Worm (Caenorhabditis elegans) whole organism, L3 larva: ENCODE results near the gene asp-19.

Experiments
- R02D3.7 ChIP-seq: fragments of 150-350 bp; optimal IDR thresholded peaks from 2 replicates; lab custom pipeline; 2014; ENCODE audit warnings: missing biosample characterization, missing genetic modification characterization
- ZK546.5 ChIP-seq: sonication (generic microtip); optimal IDR thresholded peaks from 2 replicates; lab custom pipeline; 2017; ENCODE audit warnings: missing biosample characterization, missing genetic modification characterization
- aly-2 ChIP-seq: fragments of 150-350 bp; optimal IDR thresholded peaks from 2 replicates; lab custom pipeline; 2014; ENCODE audit warnings: missing biosample characterization, missing genetic modification characterization
- ama-1 ChIP-seq: fragments of 150-350 bp; optimal IDR thresholded peaks from 2 replicates; lab custom pipeline; 2018
- ceh-16 ChIP-seq: sonication (generic microtip); optimal IDR thresholded peaks from 2 replicates; lab custom pipeline; 2017; ENCODE audit warnings: missing biosample characterization, missing genetic modification characterization
- ceh-28 ChIP-seq: fragments of 150-350 bp; optimal IDR thresholded peaks from 2 replicates; lab custom pipeline; 2014; ENCODE audit warnings: missing biosample characterization, missing genetic modification reagents, missing genetic modification characterization
- ceh-82 ChIP-seq: fragments of 150-350 bp; optimal IDR thresholded peaks from 2 replicates; lab custom pipeline; 2014; ENCODE audit warnings: missing biosample characterization, missing genetic modification characterization
- ceh-9 ChIP-seq: sonication (generic microtip); optimal IDR thresholded peaks from 2 replicates; lab custom pipeline; 2018; ENCODE audit warnings: missing biosample characterization, missing genetic modification characterization
- daf-12 ChIP-seq: fragments of 150-350 bp; optimal IDR thresholded peaks from 2 replicates; lab custom pipeline; 2014; ENCODE audit warnings: missing biosample characterization, missing genetic modification reagents, missing genetic modification characterization
- egl-27 ChIP-seq: sonication (generic microtip); optimal IDR thresholded peaks from 4 replicates; lab custom pipeline; 2017; ENCODE audit warnings: missing biosample characterization, missing genetic modification reagents, missing genetic modification characterization
- egl-5 ChIP-seq: fragments of 150-350 bp; optimal IDR thresholded peaks from 2 replicates; lab custom pipeline; 2017; ENCODE audit warnings: missing biosample characterization, missing genetic modification reagents, missing genetic modification characterization, inconsistent platforms
- elt-1 ChIP-seq: fragments of 150-350 bp; optimal IDR thresholded peaks from 2 replicates; lab custom pipeline; 2014; ENCODE audit warnings: missing biosample characterization, missing genetic modification characterization
- elt-2 ChIP-seq: sonication (generic microtip); optimal IDR thresholded peaks from 2 replicates; lab custom pipeline; 2016; ENCODE audit warnings: missing genetic modification reagents, mild to moderate bottlenecking, missing genetic modification characterization, missing compliant biosample characterization
- elt-3 ChIP-seq, 3 experiments: fragments of 150-350 bp in 1 of 3; sonication (generic microtip) in 2 of 3; optimal IDR thresholded peaks; 2 replicates in 2 of 3; 4 replicates in 1 of 3; lab custom pipeline; 2014 to 2017; ENCODE audit warnings: missing biosample characterization in 3 of 3, missing genetic modification characterization in 3 of 3
- eor-1 ChIP-seq, 2 experiments: fragments of 150-350 bp; optimal IDR thresholded peaks; 2 replicates each; lab custom pipeline; 2014 to 2018; ENCODE audit warnings: missing biosample characterization in 2 of 2, missing genetic modification characterization in 2 of 2
- fkh-10 ChIP-seq: sonication (generic microtip); optimal IDR thresholded peaks from 2 replicates; lab custom pipeline; 2017; ENCODE audit warnings: missing biosample characterization, missing genetic modification reagents, missing genetic modification characterization
- fkh-2 ChIP-seq: fragments of 150-350 bp; optimal IDR thresholded peaks from 2 replicates; lab custom pipeline; 2014; ENCODE audit warnings: missing biosample characterization, missing genetic modification reagents, missing genetic modification characterization
- fos-1 ChIP-seq: fragments of 150-350 bp; optimal IDR thresholded peaks from 2 replicates; lab custom pipeline; 2014; ENCODE audit warnings: missing biosample characterization, missing genetic modification characterization
- hmg-11 ChIP-seq: sonication (generic microtip); optimal IDR thresholded peaks from 2 replicates; lab custom pipeline; 2016; ENCODE audit warnings: missing genetic modification characterization, missing compliant biosample characterization
- jun-1 ChIP-seq: fragments of 150-350 bp; optimal IDR thresholded peaks from 2 replicates; lab custom pipeline; 2014; ENCODE audit warnings: missing biosample characterization, missing genetic modification reagents, missing genetic modification characterization
- lin-15B ChIP-seq: fragments of 150-350 bp; optimal IDR thresholded peaks from 2 replicates; lab custom pipeline; 2014; ENCODE audit warnings: missing biosample characterization, missing genetic modification characterization
- lin-39 ChIP-seq: fragments of 150-350 bp; optimal IDR thresholded peaks from 2 replicates; lab custom pipeline; 2018; ENCODE audit warnings: missing biosample characterization, missing genetic modification reagents, missing genetic modification characterization
- lsy-12 ChIP-seq: sonication (generic microtip); optimal IDR thresholded peaks from 2 replicates; lab custom pipeline; 2016; ENCODE audit warnings: mild to moderate bottlenecking, missing genetic modification characterization, missing compliant biosample characterization
- mdl-1 ChIP-seq: fragments of 150-350 bp; optimal IDR thresholded peaks from 2 replicates; lab custom pipeline; 2014; ENCODE audit warnings: missing biosample characterization, missing genetic modification characterization
- mml-1 ChIP-seq: fragments of 150-350 bp; sonication (generic microtip); optimal IDR thresholded peaks from 3 replicates; lab custom pipeline; 2014; ENCODE audit warnings: missing biosample characterization, missing genetic modification characterization
- nfya-1 ChIP-seq: sonication (generic microtip); optimal IDR thresholded peaks from 2 replicates; lab custom pipeline; 2017; ENCODE audit warnings: missing genetic modification characterization, mild to moderate bottlenecking, missing compliant biosample characterization, antibody characterized with exemption, moderate library complexity; ENCODE audit not compliant: insufficient read depth
- nhr-11 ChIP-seq: fragments of 150-350 bp; optimal IDR thresholded peaks from 2 replicates; lab custom pipeline; 2014; ENCODE audit warnings: missing biosample characterization, missing genetic modification characterization
- nhr-12 ChIP-seq: fragments of 150-350 bp; optimal IDR thresholded peaks from 2 replicates; lab custom pipeline; 2014; ENCODE audit warnings: missing biosample characterization, missing genetic modification characterization
- nhr-23 ChIP-seq: fragments of 150-350 bp; optimal IDR thresholded peaks from 2 replicates; lab custom pipeline; 2014; ENCODE audit warnings: missing biosample characterization, missing genetic modification reagents, missing genetic modification characterization
- nhr-237 ChIP-seq: fragments of 150-350 bp; optimal IDR thresholded peaks from 2 replicates; lab custom pipeline; 2014; ENCODE audit warnings: missing biosample characterization, missing genetic modification characterization
- nhr-25 ChIP-seq: sonication (generic microtip); optimal IDR thresholded peaks from 2 replicates; lab custom pipeline; 2017; ENCODE audit warnings: missing biosample characterization, missing genetic modification characterization
- nhr-28 ChIP-seq: fragments of 150-350 bp; optimal IDR thresholded peaks from 2 replicates; lab custom pipeline; 2014; ENCODE audit warnings: missing biosample characterization, missing genetic modification characterization
- nhr-43 ChIP-seq: sonication (generic microtip); optimal IDR thresholded peaks from 2 replicates; lab custom pipeline; 2016; ENCODE audit warnings: mild to moderate bottlenecking, missing genetic modification characterization, missing compliant biosample characterization; ENCODE audit not compliant: poor library complexity, severe bottlenecking
- nhr-67 ChIP-seq: fragments of 150-350 bp; optimal IDR thresholded peaks from 2 replicates; lab custom pipeline; 2014; ENCODE audit warnings: missing biosample characterization, missing genetic modification characterization
- nhr-76 ChIP-seq: fragments of 150-350 bp; sonication (generic microtip); optimal IDR thresholded peaks from 5 replicates; lab custom pipeline; 2014; ENCODE audit warnings: missing biosample characterization, missing genetic modification characterization
- nhr-77 ChIP-seq: fragments of 150-350 bp; optimal IDR thresholded peaks from 2 replicates; lab custom pipeline; 2014; ENCODE audit warnings: missing biosample characterization, missing genetic modification characterization
- pha-4 ChIP-seq: fragments of 150-350 bp; optimal IDR thresholded peaks from 2 replicates; lab custom pipeline; 2014; ENCODE audit warnings: missing biosample characterization, missing genetic modification reagents, missing genetic modification characterization
- pqm-1 ChIP-seq: fragments of 150-350 bp; optimal IDR thresholded peaks from 2 replicates; lab custom pipeline; 2017; ENCODE audit warnings: missing biosample characterization, missing genetic modification characterization, inconsistent platforms
- sea-2 ChIP-seq: fragments of 150-350 bp; sonication (generic microtip); optimal IDR thresholded peaks from 4 replicates; lab custom pipeline; 2014; ENCODE audit warnings: missing biosample characterization, missing genetic modification reagents, missing genetic modification characterization
- skn-1 ChIP-seq: fragments of 150-350 bp; optimal IDR thresholded peaks from 2 replicates; lab custom pipeline; 2014; ENCODE audit warnings: missing biosample characterization, missing genetic modification characterization
- snpc-4 ChIP-seq: fragments of 150-350 bp; optimal IDR thresholded peaks from 2 replicates; lab custom pipeline; 2014; ENCODE audit warnings: missing biosample characterization, missing genetic modification characterization
- tbx-2 ChIP-seq: sonication (generic microtip); optimal IDR thresholded peaks from 2 replicates; lab custom pipeline; 2016; ENCODE audit warnings: mild to moderate bottlenecking, missing genetic modification characterization, missing compliant biosample characterization
- unc-39 ChIP-seq: sonication (generic microtip); optimal IDR thresholded peaks from 4 replicates; lab custom pipeline; 2017; ENCODE audit warnings: missing biosample characterization, missing genetic modification characterization
- unc-62 ChIP-seq: fragments of 150-350 bp; sonication (generic microtip); optimal IDR thresholded peaks from 4 replicates; lab custom pipeline; 2014; ENCODE audit warnings: missing biosample characterization, missing genetic modification reagents, missing genetic modification characterization
- zag-1 ChIP-seq: fragments of 150-350 bp; optimal IDR thresholded peaks from 2 replicates; lab custom pipeline; 2014; ENCODE audit warnings: missing biosample characterization, missing genetic modification characterization
- ztf-11 ChIP-seq: fragments of 150-350 bp; optimal IDR thresholded peaks from 2 replicates; lab custom pipeline; 2014; ENCODE audit warnings: missing biosample characterization, missing genetic modification characterization
- ztf-4 ChIP-seq: fragments of 150-350 bp; optimal IDR thresholded peaks from 2 replicates; lab custom pipeline; 2014; ENCODE audit warnings: missing biosample characterization, missing genetic modification characterization

The asp-19 gene

DNA sequence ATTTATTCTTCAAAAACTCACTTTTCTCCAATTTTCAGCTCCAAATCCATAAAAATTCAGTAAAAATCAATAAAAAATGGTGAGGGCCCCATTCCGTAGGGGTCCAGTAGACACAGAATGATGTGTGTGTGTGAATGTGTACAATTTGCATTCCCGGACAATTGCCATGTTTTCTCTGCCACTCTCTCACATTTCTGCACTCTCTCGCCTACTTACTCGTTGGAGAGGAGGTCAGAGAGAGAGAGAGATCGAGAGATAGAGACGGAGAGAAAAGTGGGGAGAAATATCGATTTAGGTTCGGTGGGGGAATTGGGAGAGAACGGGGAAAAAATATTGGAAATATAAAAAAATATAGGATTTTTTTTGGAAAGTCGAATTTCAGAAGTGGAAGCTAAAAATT is 5.6 kb downstream of the asp-19 start:
- TF ChIP-seq nhr-11 (tag; lab: Kevin White, UChicago) (no peak), nhr-12 (tag; lab: Kevin White, UChicago) (no peak), nhr-43 (tag; lab: Kevin White, UChicago) (no peak), sea-2 (GFP tag; lab: Kevin White, UChicago) (no peak), R02D3.7 (peak; percentile 72), ceh-16 (tag; lab: Kevin White, UChicago) (no peak), ztf-11 (no peak), egl-5 (peak; percentile 98), fkh-10 (GFP tag; lab: Kevin White, UChicago) (peak; percentile 55), mdl-1 (tag; lab: Kevin White, UChicago) (no peak), elt-3 (tag; optimal IDR thresholded peaks at IDR 0.05; lab: Kevin White, UChicago) (no peak), egl-27 (tag; lab: Kevin White, UChicago) (no peak), eor-1 (tag; optimal IDR thresholded peaks at IDR 0.05; lab: Kevin White, UChicago) (no peak), nhr-237 (tag; lab: Kevin White, UChicago) (no peak), hmg-11 (tag; lab: Kevin White, UChicago) (peak; percentile 94), ceh-28 (tag; lab: Kevin White, UChicago) (peak; percentile 98), ztf-4 (no peak), pha-4 (tag; lab: Kevin White, UChicago) (peak; percentile 98), ceh-82 (tag; lab: Kevin White, UChicago) (peak; percentile 79), snpc-4 (peak; percentile 81), nhr-23 (tag; lab: Kevin White, UChicago) (peak; percentile 86), lsy-12 (no peak), unc-62 (GFP tag; lab: Kevin White, UChicago) (no peak), tbx-2 (no peak), daf-12 (no peak), mml-1 (tag; lab: Kevin White, UChicago) (no peak), ama-1 (lab: Kevin White, UChicago) (peak; percentile 39), ceh-9 (tag; lab: Kevin White, UChicago) (peak; percentile 13), jun-1 (tag; lab: Kevin White, UChicago) (peak; percentile 63), nhr-76 (tag; lab: Kevin White, UChicago) (no peak), ZK546.5 (tag; lab: Kevin White, UChicago) (no peak), nhr-67 (no peak), fos-1 (tag; lab: Kevin White, UChicago) (no peak), nhr-77 (no peak), lin-39 (tag; lab: Kevin White, UChicago) (peak; percentile 59), nhr-28 (tag; lab: Kevin White, UChicago) (no peak), fkh-2 (tag; lab: Kevin White, UChicago) (peak; percentile 57), elt-2 (tag; lab: Kevin White, UChicago) (peak; percentile 66), zag-1 (tag; lab: Kevin White, UChicago) (no peak), aly-2 (no peak), elt-1 (no peak), pqm-1 (tag; lab: Kevin White, UChicago) (peak; percentile 79), unc-39 (no peak), nfya-1 (tag; lab: Kevin White, UChicago) (peak; percentile 91), skn-1 (tag; lab: Kevin White, UChicago) (peak; percentile 55), lin-15B (peak; percentile 54), nhr-25 (tag; lab: Kevin White, UChicago) (peak; percentile 12)
